Fruit fly (Drosophila melanogaster) whole organism, embryonic: ENCODE measurements around the gene wrd.

Source experiments
- Ada2b ChIP-seq: fragments of 200-800 bp; sonication (Bioruptor generic); IDR thresholded peaks from 2 replicates; pipeline ENCODE4 v1.3.6; 2022; ENCODE audit warnings: missing biosample characterization, missing genetic modification characterization
- Atf3 ChIP-seq: fragments of 200-800 bp; sonication (Bioruptor generic); optimal IDR thresholded peaks from 3 replicates; lab custom pipeline; 2016; ENCODE audit warnings: missing biosample characterization, missing genetic modification characterization
- Atf6 ChIP-seq: fragments of 200-800 bp; sonication (Bioruptor generic); IDR thresholded peaks from 2 replicates; pipeline ENCODE4 v1.3.6; 2022; ENCODE audit warnings: missing biosample characterization, missing genetic modification characterization
- Blimp-1 ChIP-seq: fragments of 200-800 bp; sonication (Bioruptor generic); optimal IDR thresholded peaks from 3 replicates; lab custom pipeline; 2018; ENCODE audit warnings: missing biosample characterization, missing genetic modification characterization, mild to moderate bottlenecking, moderate library complexity, missing genetic modification reagents
- CG10147 ChIP-seq: fragments of 200-800 bp; sonication (Bioruptor generic); optimal IDR thresholded peaks from 2 replicates; lab custom pipeline; 2019; ENCODE audit warnings: missing biosample characterization, mild to moderate bottlenecking, missing genetic modification characterization, moderate library complexity
- CG1233 ChIP-seq: fragments of 200-800 bp; sonication (Bioruptor generic); optimal IDR thresholded peaks from 4 replicates; lab custom pipeline; 2018; ENCODE audit warnings: missing biosample characterization, mild to moderate bottlenecking, missing genetic modification characterization
- CG12391 ChIP-seq: fragments of 200-800 bp; sonication (Bioruptor generic); optimal IDR thresholded peaks from 3 replicates; lab custom pipeline; 2018; ENCODE audit warnings: missing biosample characterization, mild to moderate bottlenecking, missing genetic modification characterization, moderate library complexity
- CG13287 ChIP-seq: fragments of 200-800 bp; sonication (Bioruptor generic); IDR thresholded peaks from 2 replicates; pipeline ENCODE4 v1.3.6; 2022; ENCODE audit warnings: missing biosample characterization, missing genetic modification characterization; ENCODE audit not compliant: partially characterized antibody
- CG15269 ChIP-seq: fragments of 200-800 bp; sonication (Bioruptor generic); optimal IDR thresholded peaks from 2 replicates; lab custom pipeline; 2018; ENCODE audit warnings: missing biosample characterization, mild to moderate bottlenecking, missing genetic modification characterization, moderate library complexity
- CG1832 ChIP-seq: fragments of 200-800 bp; sonication (Bioruptor generic); optimal IDR thresholded peaks from 2 replicates; lab custom pipeline; 2017; ENCODE audit warnings: missing biosample characterization, mild to moderate bottlenecking, missing genetic modification characterization, inconsistent platforms
- CG18619 ChIP-seq: fragments of 200-800 bp; sonication (Bioruptor generic); optimal IDR thresholded peaks from 3 replicates; lab custom pipeline; 2017; ENCODE audit warnings: missing biosample characterization, mild to moderate bottlenecking, missing genetic modification characterization
- CG18764 ChIP-seq: fragments of 200-800 bp; sonication (Bioruptor generic); optimal IDR thresholded peaks from 3 replicates; lab custom pipeline; 2016; ENCODE audit warnings: missing biosample characterization, missing genetic modification characterization
- CG32532 ChIP-seq: fragments of 200-800 bp; sonication (Bioruptor generic); IDR thresholded peaks from 2 replicates; pipeline ENCODE4 v1.3.6; 2022; ENCODE audit warnings: missing biosample characterization, missing genetic modification characterization
- CG33213 ChIP-seq: fragments of 200-800 bp; sonication (Bioruptor generic); optimal IDR thresholded peaks from 3 replicates; lab custom pipeline; 2016; ENCODE audit warnings: missing biosample characterization, missing genetic modification characterization
- CG34422 ChIP-seq: fragments of 200-800 bp; sonication (Bioruptor generic); IDR thresholded peaks from 3 replicates; pipeline ENCODE4 v1.3.6; 2022; ENCODE audit warnings: missing biosample characterization, missing genetic modification characterization
- CG42726 ChIP-seq: fragments of 200-800 bp; sonication (Bioruptor generic); IDR thresholded peaks from 2 replicates; pipeline ENCODE4 v1.3.6; 2022; ENCODE audit warnings: missing biosample characterization, missing genetic modification characterization; ENCODE audit not compliant: partially characterized antibody
- CG6254 ChIP-seq: fragments of 200-800 bp; sonication (Bioruptor generic); optimal IDR thresholded peaks from 3 replicates; lab custom pipeline; 2017; ENCODE audit warnings: mild to moderate bottlenecking, missing biosample characterization, missing genetic modification reagents, missing genetic modification characterization
- CG6791 ChIP-seq: fragments of 200-800 bp; sonication (Bioruptor generic); IDR thresholded peaks from 3 replicates; pipeline ENCODE4 v1.3.6; 2022; ENCODE audit warnings: missing biosample characterization, missing genetic modification characterization; ENCODE audit not compliant: partially characterized antibody
- CG6813 ChIP-seq: fragments of 200-800 bp; sonication (Bioruptor generic); optimal IDR thresholded peaks from 2 replicates; lab custom pipeline; 2017; ENCODE audit warnings: missing biosample characterization, missing genetic modification characterization, mild to moderate bottlenecking, moderate library complexity, missing genetic modification reagents
- CG7357 ChIP-seq: fragments of 200-800 bp; sonication (Bioruptor generic); IDR thresholded peaks from 3 replicates; pipeline ENCODE4 v1.3.6; 2022; ENCODE audit warnings: missing biosample characterization, missing genetic modification characterization
- CG7556 ChIP-seq: fragments of 200-800 bp; sonication (Bioruptor generic); optimal IDR thresholded peaks from 2 replicates; lab custom pipeline; 2017; ENCODE audit warnings: missing biosample characterization, mild to moderate bottlenecking, missing genetic modification characterization
- Doc3 ChIP-seq: fragments of 200-800 bp; sonication (Bioruptor generic); IDR thresholded peaks from 3 replicates; pipeline ENCODE4 v1.3.6; 2022; ENCODE audit warnings: missing biosample characterization, missing genetic modification characterization; ENCODE audit not compliant: partially characterized antibody
- Ets65A ChIP-seq: fragments of 200-800 bp; sonication (Bioruptor generic); peaks from one replicate; lab custom pipeline; 2016; ENCODE audit warnings: missing biosample characterization, missing genetic modification characterization
- GATAe ChIP-seq: fragments of 200-800 bp; sonication (Bioruptor generic); conservative IDR thresholded peaks from 2 replicates; pipeline ENCODE4 v1.3.6; 2022; ENCODE audit warnings: missing biosample characterization, missing genetic modification characterization
- Pdp1 ChIP-seq, 2 experiments: fragments of 200-800 bp; sonication (Bioruptor generic); optimal IDR thresholded peaks; 3 replicates each; lab custom pipeline; 2016; ENCODE audit warnings: missing biosample characterization in 2 of 2, missing genetic modification characterization in 2 of 2, mild to moderate bottlenecking in 1 of 2, moderate library complexity in 1 of 2
- Poxn ChIP-seq: fragments of 200-800 bp; sonication (Bioruptor generic); IDR thresholded peaks from 2 replicates; pipeline ENCODE4 v1.3.6; 2022; ENCODE audit warnings: missing biosample characterization, missing genetic modification characterization
- TFAM ChIP-seq: fragments of 200-800 bp; sonication (Bioruptor generic); optimal IDR thresholded peaks from 2 replicates; lab custom pipeline; 2017; ENCODE audit warnings: missing biosample characterization, missing genetic modification characterization, inconsistent platforms
- Usf ChIP-seq: fragments of 200-800 bp; sonication (Bioruptor generic); optimal IDR thresholded peaks from 2 replicates; lab custom pipeline; 2017; ENCODE audit warnings: missing genotype, missing biosample characterization, missing genetic modification characterization
- al ChIP-seq: fragments of 200-800 bp; sonication (Bioruptor generic); IDR thresholded peaks from 2 replicates; pipeline ENCODE4 v1.3.6; 2022; ENCODE audit warnings: missing biosample characterization, missing genetic modification characterization
- ap ChIP-seq: fragments of 200-800 bp; sonication (Bioruptor generic); IDR thresholded peaks from 2 replicates; pipeline ENCODE4 v1.3.6; 2022; ENCODE audit warnings: missing biosample characterization, missing genetic modification characterization
- bigmax ChIP-seq: fragments of 200-800 bp; sonication (Bioruptor generic); optimal IDR thresholded peaks from 2 replicates; lab custom pipeline; 2018; ENCODE audit warnings: missing biosample characterization, mild to moderate bottlenecking, missing genetic modification characterization
- cas ChIP-seq: fragments of 200-800 bp; sonication (Bioruptor generic); IDR thresholded peaks from 2 replicates; pipeline ENCODE4 v1.3.6; 2022; ENCODE audit warnings: missing biosample characterization, missing genetic modification characterization
- crc ChIP-seq: fragments of 200-800 bp; sonication (Bioruptor generic); optimal IDR thresholded peaks from 2 replicates; lab custom pipeline; 2016; ENCODE audit warnings: missing biosample characterization, missing genetic modification characterization
- dati ChIP-seq: fragments of 200-800 bp; sonication (Bioruptor generic); IDR thresholded peaks from 2 replicates; pipeline ENCODE4 v1.3.6; 2022; ENCODE audit warnings: missing biosample characterization, missing genetic modification characterization
- emc ChIP-seq: fragments of 200-800 bp; sonication (Bioruptor generic); optimal IDR thresholded peaks from 2 replicates; lab custom pipeline; 2016; ENCODE audit warnings: missing biosample characterization, missing genetic modification characterization
- fu2 ChIP-seq: fragments of 200-800 bp; sonication (Bioruptor generic); optimal IDR thresholded peaks from 2 replicates; lab custom pipeline; 2016; ENCODE audit warnings: missing biosample characterization, missing genetic modification characterization
- grn ChIP-seq: fragments of 200-800 bp; sonication (Bioruptor generic); optimal IDR thresholded peaks from 3 replicates; lab custom pipeline; 2017; ENCODE audit warnings: missing biosample characterization, missing genetic modification characterization
- lmd ChIP-seq: fragments of 200-800 bp; sonication (Bioruptor generic); IDR thresholded peaks from 2 replicates; pipeline ENCODE4 v1.3.6; 2022; ENCODE audit warnings: missing biosample characterization, missing genetic modification characterization
- nerfin-1 ChIP-seq: fragments of 200-800 bp; sonication (Bioruptor generic); optimal IDR thresholded peaks from 3 replicates; lab custom pipeline; 2019; ENCODE audit warnings: missing biosample characterization, mild to moderate bottlenecking, missing genetic modification characterization, moderate library complexity
- nom ChIP-seq: fragments of 200-800 bp; sonication (Bioruptor generic); optimal IDR thresholded peaks from 2 replicates; lab custom pipeline; 2017; ENCODE audit warnings: missing biosample characterization, missing genetic modification characterization, mild to moderate bottlenecking, moderate library complexity, missing genetic modification reagents
- repo ChIP-seq: fragments of 200-800 bp; sonication (Bioruptor generic); optimal IDR thresholded peaks from 2 replicates; lab custom pipeline; 2016; ENCODE audit warnings: missing biosample characterization, missing genetic modification characterization
- ro ChIP-seq: fragments of 200-800 bp; sonication (Bioruptor generic); IDR thresholded peaks from 2 replicates; pipeline ENCODE4 v1.3.6; 2022; ENCODE audit warnings: missing biosample characterization, missing genetic modification characterization
- sens-2 ChIP-seq: fragments of 200-800 bp; sonication (Bioruptor generic); IDR thresholded peaks from 2 replicates; pipeline ENCODE4 v1.3.6; 2022; ENCODE audit warnings: missing biosample characterization, missing genetic modification characterization
- shn ChIP-seq: fragments of 200-800 bp; sonication (Bioruptor generic); optimal IDR thresholded peaks from 3 replicates; lab custom pipeline; 2016; ENCODE audit warnings: missing biosample characterization, missing genetic modification characterization
- slbo ChIP-seq: fragments of 200-800 bp; sonication (Bioruptor generic); IDR thresholded peaks from 2 replicates; pipeline ENCODE4 v1.3.6; 2022; ENCODE audit warnings: missing biosample characterization, missing genetic modification characterization
- sna ChIP-seq: fragments of 200-800 bp; sonication (Bioruptor generic); IDR thresholded peaks from 2 replicates; pipeline ENCODE4 v1.3.6; 2022; ENCODE audit warnings: missing biosample characterization, missing genetic modification characterization; ENCODE audit not compliant: partially characterized antibody
- sob ChIP-seq: fragments of 200-800 bp; sonication (Bioruptor generic); IDR thresholded peaks from 2 replicates; pipeline ENCODE4 v1.3.6; 2022; ENCODE audit warnings: missing biosample characterization, missing genetic modification characterization
- tll ChIP-seq, 2 experiments: fragments of 200-800 bp in 1 of 2; fragments of >200 bp in 1 of 2; sonication (Bioruptor generic) in 1 of 2; optimal IDR thresholded peaks; 2 replicates each; lab custom pipeline; 2017 to 2019; ENCODE audit warnings: missing biosample characterization in 2 of 2, missing genetic modification characterization in 2 of 2, mild to moderate bottlenecking in 1 of 2, moderate library complexity in 1 of 2
- zf30C ChIP-seq: fragments of 200-800 bp; sonication (Bioruptor generic); optimal IDR thresholded peaks from 3 replicates; lab custom pipeline; 2018; ENCODE audit warnings: missing biosample characterization, mild to moderate bottlenecking, missing genetic modification characterization
- zfh1 ChIP-seq: fragments of 200-800 bp; sonication (Bioruptor generic); IDR thresholded peaks from 3 replicates; pipeline ENCODE4 v1.3.6; 2022; ENCODE audit warnings: missing biosample characterization, missing genetic modification characterization
- zfh2 ChIP-seq: fragments of 200-800 bp; sonication (Bioruptor generic); optimal IDR thresholded peaks from 2 replicates; lab custom pipeline; 2016; ENCODE audit warnings: missing biosample characterization, missing genetic modification characterization

Gene wrd

DNA sequence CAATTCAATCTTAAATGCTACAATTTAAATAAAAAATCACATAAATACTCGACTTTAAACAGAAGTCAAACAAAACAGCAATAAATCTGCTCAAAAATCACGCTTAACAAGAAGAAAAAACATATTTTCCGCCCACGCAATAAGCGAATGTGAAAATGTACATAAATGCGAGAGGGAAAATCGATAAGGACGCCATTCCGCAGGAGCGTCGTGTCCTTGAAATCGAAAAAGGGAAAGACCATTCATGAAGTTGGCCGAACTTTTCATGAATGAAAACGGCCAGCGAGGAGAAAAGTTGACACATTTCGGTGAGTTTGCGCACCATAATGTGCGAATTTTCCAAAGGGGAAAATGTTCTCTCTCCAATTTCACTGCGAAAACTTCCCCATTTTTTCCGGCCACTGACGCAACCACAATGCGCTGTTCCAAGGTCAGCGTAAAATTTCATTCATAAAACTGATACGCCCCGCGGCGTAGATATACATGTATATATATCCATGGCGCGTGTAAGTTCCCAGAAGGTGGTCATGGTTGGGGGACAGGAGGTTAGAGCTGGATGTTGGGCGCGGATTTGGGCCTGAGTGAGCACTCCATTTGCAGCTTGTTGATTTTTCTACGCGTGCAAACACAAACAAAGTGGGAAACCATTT lies 7.3 kb upstream of the wrd start (continued):
- TF ChIP-seq Doc3 (GFP tag; lab: Robert Waterston, UW) = no peak
- TF ChIP-seq nerfin-1 (tag; lab: Kevin White, UChicago) = peak; percentile 28
- peak in 1 of 2 experiments; percentile 37 for TF ChIP-seq Pdp1 (GFP tag; optimal IDR thresholded peaks at IDR 0.05; lab: Kevin White, UChicago)
- TF ChIP-seq fu2 = no peak
- no peak for TF ChIP-seq CG13287 (GFP tag; lab: Robert Waterston, UW)
- no peak for TF ChIP-seq CG33213 (GFP tag; lab: Kevin White, UChicago)
- no peak for TF ChIP-seq emc
- TF ChIP-seq shn (GFP tag; lab: Kevin White, UChicago) = no peak
- no peak for TF ChIP-seq nom (GFP tag; lab: Kevin White, UChicago)
- TF ChIP-seq CG10147 (GFP tag; lab: Kevin White, UChicago) = no peak
- TF ChIP-seq dati (GFP tag; lab: Robert Waterston, UW) = no peak
- no peak for TF ChIP-seq CG15269 (tag; lab: Kevin White, UChicago)
- TF ChIP-seq tll (GFP tag; optimal IDR thresholded peaks at IDR 0.05; lab: Kevin White, UChicago) = no peak
- TF ChIP-seq CG7556 (GFP tag; lab: Kevin White, UChicago) = no peak
- no peak for TF ChIP-seq cas (GFP tag; lab: Robert Waterston, UW)
- no peak for TF ChIP-seq Atf6 (GFP tag; lab: Robert Waterston, UW)
- TF ChIP-seq Poxn (GFP tag; lab: Robert Waterston, UW) = no peak
- no peak for TF ChIP-seq CG7357 (GFP tag; lab: Robert Waterston, UW)
- TF ChIP-seq CG18619 = no peak
- no peak for TF ChIP-seq zf30C
- TF ChIP-seq CG6254 (GFP tag; lab: Kevin White, UChicago) = no peak
- TF ChIP-seq CG34422 (GFP tag; lab: Robert Waterston, UW) = peak; percentile 40; the same call in 1 of the 3 replicates
- no peak for TF ChIP-seq TFAM (GFP tag; lab: Kevin White, UChicago)
- TF ChIP-seq CG32532 (GFP tag; lab: Robert Waterston, UW) = no peak
- TF ChIP-seq Usf (GFP tag; lab: Kevin White, UChicago) = no peak
- no peak for TF ChIP-seq CG6791 (GFP tag; lab: Robert Waterston, UW)
- TF ChIP-seq sna = no peak
- TF ChIP-seq grn = no peak
- no peak for TF ChIP-seq sob (GFP tag; lab: Robert Waterston, UW)
- no peak for TF ChIP-seq CG12391
- no peak for TF ChIP-seq zfh1 (GFP tag; lab: Robert Waterston, UW)
- no peak for TF ChIP-seq CG1832 (GFP tag; lab: Kevin White, UChicago)
- no peak for TF ChIP-seq al
- no peak for TF ChIP-seq GATAe (GFP tag; lab: Robert Waterston, UW)
- no peak for TF ChIP-seq ap (GFP tag; lab: Robert Waterston, UW)
- no peak for TF ChIP-seq CG6813 (GFP tag; lab: Kevin White, UChicago)
- TF ChIP-seq lmd (GFP tag; lab: Robert Waterston, UW) = no peak
- no peak for TF ChIP-seq CG1233 (GFP tag; lab: Kevin White, UChicago)
- TF ChIP-seq repo (GFP tag; lab: Kevin White, UChicago) = no peak
- no peak for TF ChIP-seq CG42726 (GFP tag; lab: Robert Waterston, UW)
- no peak for TF ChIP-seq Blimp-1
- no peak for TF ChIP-seq slbo (GFP tag; lab: Robert Waterston, UW)
- no peak for TF ChIP-seq bigmax (GFP tag; lab: Kevin White, UChicago)
- no peak for TF ChIP-seq sens-2 (GFP tag; lab: Robert Waterston, UW)
- TF ChIP-seq zfh2 (GFP tag; lab: Kevin White, UChicago) = no peak
- TF ChIP-seq CG18764 = no peak
- TF ChIP-seq crc (GFP tag; lab: Kevin White, UChicago) = no peak
- TF ChIP-seq Ada2b (GFP tag; lab: Robert Waterston, UW) = no peak
- no peak for TF ChIP-seq Atf3 (GFP tag; lab: Kevin White, UChicago)
- peak; percentile 86 for TF ChIP-seq Ets65A (GFP tag; lab: Kevin White, UChicago)
- no peak for TF ChIP-seq ro (GFP tag; lab: Robert Waterston, UW)
